Fruit fly (Drosophila melanogaster): ENCODE results near the gene CG2162.

CG2162 gene

dm6 chr3L:3083329-3084083, 48.5 kb downstream of the CG2162 start (continued):
- no peak for TF ChIP-seq nom (GFP tag; optimal IDR thresholded peaks at IDR 0.05)
- TF ChIP-seq CG12219 (GFP tag; optimal IDR thresholded peaks at IDR 0.05), result peak; percentile 8
- no peak for TF ChIP-seq ap (GFP tag; IDR thresholded peaks at IDR 0.05)
- TF ChIP-seq trem (tag; optimal IDR thresholded peaks at IDR 0.05), result no peak
- TF ChIP-seq Oaz (GFP tag; IDR thresholded peaks at IDR 0.05), result no peak
- TF ChIP-seq row (GFP tag; IDR thresholded peaks at IDR 0.05), result peak; percentile 7; the same call in 1 of the 3 replicates
- peak in 1 of 3 experiments; percentile 30 for TF ChIP-seq lola (GFP tag; optimal IDR thresholded peaks at IDR 0.05)
- TF ChIP-seq ftz-f1 (GFP tag; optimal IDR thresholded peaks at IDR 0.05), result no peak
- peak; percentile 33 for TF ChIP-seq CG10654 (GFP tag; optimal IDR thresholded peaks at IDR 0.05)
- peak; percentile 4 for TF ChIP-seq Side (GFP tag; optimal IDR thresholded peaks at IDR 0.05)
- TF ChIP-seq CG17385 (GFP tag; optimal IDR thresholded peaks at IDR 0.05), result peak; percentile 37
- TF ChIP-seq zen2 (GFP tag; IDR thresholded peaks at IDR 0.05; ENCODE audit: partially characterized antibody), result no peak
- TF ChIP-seq CG31224 (GFP tag; IDR thresholded peaks at IDR 0.05), result no peak
- no peak for TF ChIP-seq CG16813 (GFP tag; IDR thresholded peaks at IDR 0.05; ENCODE audit: partially characterized antibody)
- TF ChIP-seq gfzf (GFP tag; optimal IDR thresholded peaks at IDR 0.05), result no peak
- no peak for TF ChIP-seq fd102C (GFP tag; optimal IDR thresholded peaks at IDR 0.05)
- peak; percentile 47 for TF ChIP-seq CG4707 (GFP tag; optimal IDR thresholded peaks at IDR 0.05)
- TF ChIP-seq dati (GFP tag; IDR thresholded peaks at IDR 0.05), result no peak
- no peak for TF ChIP-seq CG15269 (tag; optimal IDR thresholded peaks at IDR 0.05)
- TF ChIP-seq CTCF (GFP tag; optimal IDR thresholded peaks at IDR 0.05), result no peak
- TF ChIP-seq CG8388 (GFP tag; optimal IDR thresholded peaks at IDR 0.05), result peak; percentile 10
- TF ChIP-seq sens-2 (GFP tag; IDR thresholded peaks at IDR 0.05), result peak; percentile 7; the same call in 1 of the 2 replicates
- no peak for TF ChIP-seq hth (optimal IDR thresholded peaks at IDR 0.05)
- no peak; the same call in 2 of the 3 replicates for TF ChIP-seq vnd (GFP tag; IDR thresholded peaks at IDR 0.05; ENCODE audit: partially characterized antibody)
- no peak for TF ChIP-seq CG31388 (GFP tag; optimal IDR thresholded peaks at IDR 0.05)
- peak; percentile 28 for TF ChIP-seq scrt (GFP tag; optimal IDR thresholded peaks at IDR 0.05)
- no peak for TF ChIP-seq lmd (GFP tag; IDR thresholded peaks at IDR 0.05)
- peak; percentile 33 for TF ChIP-seq CG12236 (GFP tag; optimal IDR thresholded peaks at IDR 0.05)
- TF ChIP-seq CG15073 (GFP tag; optimal IDR thresholded peaks at IDR 0.05), result no peak
- no peak for TF ChIP-seq Eip74EF (GFP tag; optimal IDR thresholded peaks at IDR 0.05)
- no peak for TF ChIP-seq sna (GFP tag; IDR thresholded peaks at IDR 0.05; ENCODE audit: partially characterized antibody)
- no peak for TF ChIP-seq NfI (GFP tag; optimal IDR thresholded peaks at IDR 0.05)
- 0 out of 4 replicates have a peak, but pooled peaks have one; percentile 52 for TF ChIP-seq chinmo (GFP tag; IDR thresholded peaks at IDR 0.05; ENCODE audit: partially characterized antibody)
- TF ChIP-seq CG6254 (GFP tag; optimal IDR thresholded peaks at IDR 0.05), result peak; percentile 77
- TF ChIP-seq crp (GFP tag; optimal IDR thresholded peaks at IDR 0.05), result peak in 1 of 2 experiments; percentile 59
- no peak for TF ChIP-seq ac (GFP tag; optimal IDR thresholded peaks at IDR 0.05)
- TF ChIP-seq CG15696 (tag; optimal IDR thresholded peaks at IDR 0.05), result peak; percentile 70
- TF ChIP-seq CG10267 (tag; optimal IDR thresholded peaks at IDR 0.05), result peak; percentile 16
- no peak for TF ChIP-seq CG11696 (GFP tag; IDR thresholded peaks at IDR 0.05)
- no peak for TF ChIP-seq ash1 (GFP tag; optimal IDR thresholded peaks at IDR 0.05)
- TF ChIP-seq CG34422 (GFP tag; IDR thresholded peaks at IDR 0.05), result peak; percentile 36; the same call in 1 of the 3 replicates
- TF ChIP-seq CG4854 (GFP tag; optimal IDR thresholded peaks at IDR 0.05), result no peak
- peak; percentile 59 for TF ChIP-seq CG4820 (GFP tag; optimal IDR thresholded peaks at IDR 0.05)
- TF ChIP-seq CG16815 (GFP tag; optimal IDR thresholded peaks at IDR 0.05), result no peak
- no peak for TF ChIP-seq PHDP (tag; optimal IDR thresholded peaks at IDR 0.05)
- TF ChIP-seq CG33557 (GFP tag; optimal IDR thresholded peaks at IDR 0.05), result peak; percentile 80
- TF ChIP-seq sim (GFP tag; IDR thresholded peaks at IDR 0.05), result no peak
- TF ChIP-seq Ssrp (tag; optimal IDR thresholded peaks at IDR 0.05), result no peak
